Fruit fly (Drosophila melanogaster): ENCODE results near the gene CG11368.

- TF ChIP-seq Hr96 (GFP tag; optimal IDR thresholded peaks at IDR 0.05) (no peak), CG5204 (GFP tag; optimal IDR thresholded peaks at IDR 0.05) (no peak), cic (GFP tag; optimal IDR thresholded peaks at IDR 0.05) (no peak), CG12768 (GFP tag; optimal IDR thresholded peaks at IDR 0.05) (no peak), tj (GFP tag; optimal IDR thresholded peaks at IDR 0.05) (no peak)
These were observed 10.1 kb downstream of the CG11368 start for dm6 chrX:7462089-7462488.
